Worm (Caenorhabditis elegans) whole organism, midembryonic: ENCODE data around the gene F22F7.3.

Source experiments
- T22C8.4 ChIP-seq: fragments of 200-800 bp; sonication (Bioruptor generic); IDR thresholded peaks from 2 replicates; pipeline ENCODE4 v1.3.6; 2022; ENCODE audit warnings: missing genetic modification characterization, missing compliant biosample characterization
- klf-2 ChIP-seq: fragments of 200-800 bp; sonication (Bioruptor generic); conservative IDR thresholded peaks from 2 replicates; pipeline ENCODE4 v1.3.6; 2022; ENCODE audit warnings: missing genetic modification reagents, missing genetic modification characterization, missing compliant biosample characterization

- TF ChIP-seq klf-2 (0 out of 2 replicates have a peak, but pooled peaks have one; percentile 10), T22C8.4 (no peak)
These were observed 26.6 kb upstream of the F22F7.3 start for ce11 chrV:2083869-2084268.
